Fruit fly (Drosophila melanogaster): Measurements from ENCODE around the gene betaGlu.

DNA sequence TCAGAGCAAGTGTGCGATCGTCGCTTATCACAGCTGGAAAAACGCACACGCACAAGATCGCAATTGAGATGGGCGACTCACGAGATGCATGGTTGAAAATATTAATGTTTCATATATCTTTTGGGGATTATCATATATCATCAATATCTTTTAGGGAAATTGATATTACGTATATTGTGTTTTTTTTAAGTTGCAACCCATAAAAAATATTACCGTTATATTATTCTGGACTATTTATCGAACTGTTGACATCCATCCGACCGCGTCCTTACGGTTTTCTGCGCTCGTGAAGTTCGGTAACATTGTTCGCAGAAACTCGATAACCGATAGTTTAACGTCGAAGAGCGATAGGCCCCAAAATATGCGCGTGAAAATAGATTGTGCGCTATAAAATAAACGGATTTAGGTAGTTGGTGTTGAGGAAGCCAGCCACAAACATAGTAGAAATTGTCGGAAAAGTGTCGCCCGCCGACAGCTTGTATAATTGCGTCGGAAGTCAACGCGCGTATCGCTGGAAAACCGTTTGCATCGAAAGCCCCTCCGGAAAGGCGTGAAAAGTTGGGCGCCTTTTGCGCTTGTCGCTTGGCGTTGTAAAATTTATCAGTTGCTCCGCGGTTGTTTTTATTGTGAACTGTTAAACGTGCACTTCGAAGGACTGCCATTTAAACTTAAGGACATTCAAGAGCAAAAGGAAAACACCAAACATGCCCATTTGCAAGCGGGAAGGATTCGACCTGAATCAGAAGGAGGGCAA, 22.2 kb upstream of the betaGlu start, which contains the start of the genes Mccc1 and Acf:
- TF ChIP-seq CG8319 (GFP tag; optimal IDR thresholded peaks at IDR 0.05) (no peak), eg (GFP tag; IDR thresholded peaks at IDR 0.05) (no peak), Hr38 (GFP tag; optimal IDR thresholded peaks at IDR 0.05) (no peak), Sox102F (GFP tag; optimal IDR thresholded peaks at IDR 0.05) (no peak), net (GFP tag; optimal IDR thresholded peaks at IDR 0.05) (no peak), CG8119 (GFP tag; IDR thresholded peaks at IDR 0.05) (no peak), Lpt (GFP tag; optimal IDR thresholded peaks at IDR 0.05) (no peak), CG10669 (GFP tag; optimal IDR thresholded peaks at IDR 0.05) (no peak), Met (GFP tag; optimal IDR thresholded peaks at IDR 0.05) (no peak)

Measured in whole organism, prepupa.